Worm (Caenorhabditis elegans): ENCODE measurements around the gene zig-10.

ce11 chrII:6394037-6394436, 4.5 kb upstream of the zig-10 start:
- TF ChIP-seq lin-39 (tag; optimal IDR thresholded peaks at IDR 0.05) (no peak), Y75B8A.6 (GFP tag; IDR thresholded peaks at IDR 0.05) (no peak), dpl-1 (GFP tag; optimal IDR thresholded peaks at IDR 0.05) (no peak), mdl-1 (tag; optimal IDR thresholded peaks at IDR 0.05) (no peak), rbr-2 (tag; optimal IDR thresholded peaks at IDR 0.05) (no peak), ceh-82 (tag; optimal IDR thresholded peaks at IDR 0.05) (no peak), nhr-237 (tag; optimal IDR thresholded peaks at IDR 0.05) (no peak), unc-62 (GFP tag; optimal IDR thresholded peaks at IDR 0.05 in 1 of 2) (no peak), unc-62 (tag; optimal IDR thresholded peaks at IDR 0.05) (no peak), nhr-77 (tag; optimal IDR thresholded peaks at IDR 0.05) (no peak), fkh-10 (GFP tag; optimal IDR thresholded peaks at IDR 0.05) (no peak), ama-1 (optimal IDR thresholded peaks at IDR 0.05) (no peak), lsy-2 (tag; optimal IDR thresholded peaks at IDR 0.05) (no peak), snpc-4 (tag; optimal IDR thresholded peaks at IDR 0.05) (no peak), unc-130 (GFP tag; optimal IDR thresholded peaks at IDR 0.05) (no peak)
